Worm (Caenorhabditis elegans): ENCODE measurements around the gene T24D5.2.
"Not testable (repeated sequence)": the region's sequence is repeated elsewhere in the genome, so short reads cannot be mapped to it uniquely, and the experiment has no call there.

ce11 chrX:12607578-12607977 lies 21.3 kb upstream of the T24D5.2 start:
- TF ChIP-seq arid-1 (GFP tag; conservative IDR thresholded peaks at IDR 0.05); skn-1 (tag; optimal IDR thresholded peaks at IDR 0.05); unc-62 (GFP tag; optimal IDR thresholded peaks at IDR 0.05 in 1 of 2); unc-62 (tag; optimal IDR thresholded peaks at IDR 0.05); unc-130 (GFP tag; optimal IDR thresholded peaks at IDR 0.05): not testable (repeated sequence)

Data from whole organism, L4 larva.